Worm (Caenorhabditis elegans) whole organism, mixed stage, embryonic: ENCODE results near the gene tars-1.

Source experiments
- M03D4.4 ChIP-seq: sonication (generic microtip); optimal IDR thresholded peaks from 2 replicates; lab custom pipeline; 2017; ENCODE audit warnings: mild to moderate bottlenecking, missing genetic modification characterization, missing compliant biosample characterization
- blmp-1 ChIP-seq: fragments of 150-350 bp; optimal IDR thresholded peaks from 2 replicates; lab custom pipeline; 2014; ENCODE audit warnings: missing biosample characterization, missing genetic modification characterization
- ceh-39 ChIP-seq: fragments of 150-350 bp; optimal IDR thresholded peaks from 2 replicates; lab custom pipeline; 2014; ENCODE audit warnings: missing biosample characterization, missing genetic modification characterization
- ceh-43 ChIP-seq: fragments of 200-800 bp; sonication (Bioruptor generic); optimal IDR thresholded peaks from 2 replicates; lab custom pipeline; 2018; ENCODE audit warnings: mild to moderate bottlenecking, missing genetic modification characterization, moderate library complexity, missing compliant biosample characterization
- ceh-83 ChIP-seq: fragments of 200-800 bp; sonication (Bioruptor generic); optimal IDR thresholded peaks from 2 replicates; lab custom pipeline; 2018; ENCODE audit warnings: mild to moderate bottlenecking, missing genetic modification characterization, missing compliant biosample characterization
- ces-1 ChIP-seq: fragments of 150-350 bp; optimal IDR thresholded peaks from 2 replicates; lab custom pipeline; 2014; ENCODE audit warnings: missing biosample characterization, missing genetic modification reagents, missing genetic modification characterization
- cnd-1 ChIP-seq: fragments of 200-800 bp; sonication (Bioruptor generic); optimal IDR thresholded peaks from 2 replicates; lab custom pipeline; 2018; ENCODE audit warnings: mild to moderate bottlenecking, missing genetic modification characterization, missing compliant biosample characterization
- drap-1 ChIP-seq: fragments of 200-800 bp; sonication (Bioruptor generic); optimal IDR thresholded peaks from 3 replicates; lab custom pipeline; 2018; ENCODE audit warnings: mild to moderate bottlenecking, missing genetic modification characterization, missing compliant biosample characterization
- elt-1 ChIP-seq: sonication (generic microtip); optimal IDR thresholded peaks from 2 replicates; lab custom pipeline; 2017; ENCODE audit warnings: missing genetic modification characterization, mild to moderate bottlenecking, missing compliant biosample characterization, antibody characterized with exemption, moderate library complexity, borderline replicate concordance; ENCODE audit not compliant: insufficient read depth
- elt-3 ChIP-seq: fragments of 150-350 bp; optimal IDR thresholded peaks from 2 replicates; lab custom pipeline; 2014; ENCODE audit warnings: missing biosample characterization, missing genetic modification characterization
- flh-1 ChIP-seq: fragments of 200-800 bp; sonication (Bioruptor generic); optimal IDR thresholded peaks from 2 replicates; lab custom pipeline; 2018; ENCODE audit warnings: mild to moderate bottlenecking, missing genetic modification characterization, moderate library complexity, missing compliant biosample characterization
- ham-2 ChIP-seq: fragments of 200-800 bp; sonication (Bioruptor generic); optimal IDR thresholded peaks from 2 replicates; lab custom pipeline; 2018; ENCODE audit warnings: mild to moderate bottlenecking, missing genetic modification characterization, missing compliant biosample characterization
- hlh-1 ChIP-seq: fragments of 150-350 bp; optimal IDR thresholded peaks from 2 replicates; lab custom pipeline; 2014; ENCODE audit warnings: missing biosample characterization, missing genetic modification reagents, missing genetic modification characterization
- lin-13 ChIP-seq: fragments of 150-350 bp; optimal IDR thresholded peaks from 2 replicates; lab custom pipeline; 2014; ENCODE audit warnings: missing biosample characterization, missing genetic modification characterization
- lin-32 ChIP-seq: fragments of 200-800 bp; sonication (Bioruptor generic); optimal IDR thresholded peaks from 2 replicates; lab custom pipeline; 2018; ENCODE audit warnings: mild to moderate bottlenecking, missing genetic modification characterization, missing compliant biosample characterization
- lsy-2 ChIP-seq: fragments of 150-350 bp; optimal IDR thresholded peaks from 2 replicates; lab custom pipeline; 2014; ENCODE audit warnings: missing biosample characterization, missing genetic modification characterization
- mab-5 ChIP-seq: fragments of 150-350 bp; optimal IDR thresholded peaks from 2 replicates; lab custom pipeline; 2014; ENCODE audit warnings: missing biosample characterization, missing genetic modification characterization
- mep-1 ChIP-seq: fragments of 150-350 bp; optimal IDR thresholded peaks from 2 replicates; lab custom pipeline; 2017; ENCODE audit warnings: missing biosample characterization, missing genetic modification reagents, missing genetic modification characterization, inconsistent platforms
- mls-2 ChIP-seq: sonication (generic microtip); optimal IDR thresholded peaks from 2 replicates; lab custom pipeline; 2016; ENCODE audit warnings: mild to moderate bottlenecking, missing genetic modification characterization, moderate library complexity, missing compliant biosample characterization
- nhr-12 ChIP-seq: fragments of 150-350 bp; optimal IDR thresholded peaks from 2 replicates; lab custom pipeline; 2014; ENCODE audit warnings: missing biosample characterization, missing genetic modification characterization
- nhr-2 ChIP-seq: fragments of 150-350 bp; optimal IDR thresholded peaks from 2 replicates; lab custom pipeline; 2014; ENCODE audit warnings: missing biosample characterization, missing genetic modification characterization
- nhr-237 ChIP-seq: fragments of 150-350 bp; optimal IDR thresholded peaks from 2 replicates; lab custom pipeline; 2014; ENCODE audit warnings: missing biosample characterization, missing genetic modification characterization
- nhr-28 ChIP-seq: fragments of 150-350 bp; optimal IDR thresholded peaks from 2 replicates; lab custom pipeline; 2014; ENCODE audit warnings: missing biosample characterization, missing genetic modification characterization
- nhr-76 ChIP-seq: sonication (generic microtip); optimal IDR thresholded peaks from 2 replicates; lab custom pipeline; 2017; ENCODE audit warnings: missing biosample characterization, missing genetic modification characterization
- pha-4 ChIP-seq: fragments of 150-350 bp; optimal IDR thresholded peaks from 2 replicates; lab custom pipeline; 2018; ENCODE audit warnings: missing biosample characterization, missing genetic modification reagents, missing genetic modification characterization
- sem-2 ChIP-seq: fragments of 200-800 bp; sonication (Bioruptor generic); optimal IDR thresholded peaks from 2 replicates; lab custom pipeline; 2018; ENCODE audit warnings: mild to moderate bottlenecking, missing genetic modification characterization, missing compliant biosample characterization
- snpc-4 ChIP-seq: fragments of 150-350 bp; optimal IDR thresholded peaks from 2 replicates; lab custom pipeline; 2014; ENCODE audit warnings: missing biosample characterization, missing genetic modification characterization
- sptf-1 ChIP-seq: sonication (generic microtip); optimal IDR thresholded peaks from 2 replicates; lab custom pipeline; 2017; ENCODE audit warnings: mild to moderate bottlenecking, missing genetic modification characterization, moderate library complexity, missing compliant biosample characterization
- tbx-8 ChIP-seq: fragments of 200-800 bp; sonication (Bioruptor generic); optimal IDR thresholded peaks from 2 replicates; lab custom pipeline; 2018; ENCODE audit warnings: mild to moderate bottlenecking, missing genetic modification characterization, moderate library complexity, missing compliant biosample characterization
- unc-120 ChIP-seq: sonication (generic microtip); optimal IDR thresholded peaks from 2 replicates; lab custom pipeline; 2017; ENCODE audit warnings: missing genetic modification characterization, missing compliant biosample characterization; ENCODE audit not compliant: poor library complexity, severe bottlenecking
- unc-39 ChIP-seq: fragments of 150-350 bp; optimal IDR thresholded peaks from 2 replicates; lab custom pipeline; 2014; ENCODE audit warnings: missing biosample characterization, missing genetic modification characterization
- unc-62 ChIP-seq: fragments of 150-350 bp; optimal IDR thresholded peaks from 2 replicates; lab custom pipeline; 2014; ENCODE audit warnings: missing biosample characterization, missing genetic modification reagents, missing genetic modification characterization
- zip-8 ChIP-seq: fragments of 150-350 bp; optimal IDR thresholded peaks from 2 replicates; lab custom pipeline; 2014; ENCODE audit warnings: missing biosample characterization, missing genetic modification characterization
- ztf-11 ChIP-seq: fragments of 150-350 bp; optimal IDR thresholded peaks from 2 replicates; lab custom pipeline; 2014; ENCODE audit warnings: missing biosample characterization, missing genetic modification characterization

Gene tars-1

DNA sequence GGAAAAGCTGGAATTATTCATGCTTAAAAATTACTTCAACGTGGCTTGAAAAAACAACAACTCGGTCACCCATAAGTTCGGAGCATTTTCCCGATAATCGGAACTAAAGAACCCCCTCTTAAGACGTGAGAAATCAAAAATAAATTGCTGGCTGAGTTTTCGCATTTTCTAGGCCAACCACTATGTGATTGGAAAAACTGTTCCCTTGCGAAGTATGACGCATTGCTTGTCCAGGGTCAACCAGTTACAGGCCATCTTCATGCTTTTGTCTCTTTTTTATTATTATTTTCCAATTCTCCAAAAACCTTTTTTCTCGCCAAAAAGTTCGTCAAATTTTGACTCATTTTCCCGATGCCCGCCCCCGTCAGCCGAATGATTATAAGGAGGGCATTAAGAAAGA, 24.6 kb upstream of the tars-1 start, which contains the start of gene F13D12.3:
TSS of gene F13D12.3 (plus strand) at position 301 of the 400 bp plus-strand sequence.
- TF ChIP-seq snpc-4 (tag; lab: Kevin White, UChicago) (no peak), mep-1 (no peak), pha-4 (no peak)

DNA sequence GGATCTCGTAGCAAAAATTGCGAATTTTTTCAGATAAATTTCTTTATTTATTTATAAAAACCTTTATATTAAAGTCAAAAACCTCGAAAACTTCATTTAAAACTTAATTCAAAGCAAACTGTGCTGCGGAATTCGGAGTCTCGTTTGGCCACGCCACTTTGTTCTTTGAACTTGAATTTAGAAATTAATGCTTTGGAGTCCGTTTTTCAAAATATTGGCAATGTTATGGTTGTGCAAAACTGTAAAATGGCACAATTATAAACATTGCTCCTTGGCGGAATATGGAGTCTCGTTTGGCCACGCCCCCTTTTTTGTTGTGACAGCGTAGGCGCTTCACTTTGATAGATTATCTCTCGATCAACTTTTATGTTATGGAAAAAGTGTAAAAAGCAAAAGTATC, 24.1 kb upstream of the tars-1 start:
- TF ChIP-seq sem-2 (GFP tag; lab: Kevin White, UChicago) (no peak), nhr-12 (tag; lab: Kevin White, UChicago) (no peak), blmp-1 (no peak), lin-32 (GFP tag; lab: Kevin White, UChicago) (no peak), flh-1 (GFP tag; lab: Kevin White, UChicago) (no peak), sptf-1 (tag; lab: Kevin White, UChicago) (no peak), hlh-1 (no peak), lin-13 (tag; lab: Kevin White, UChicago) (no peak), nhr-2 (tag; lab: Kevin White, UChicago) (no peak), unc-39 (no peak), nhr-28 (tag; lab: Kevin White, UChicago) (no peak), nhr-76 (tag; lab: Kevin White, UChicago) (no peak), unc-62 (GFP tag; lab: Kevin White, UChicago) (no peak), ces-1 (no peak), ztf-11 (no peak), tbx-8 (GFP tag; lab: Kevin White, UChicago) (no peak), ham-2 (GFP tag; lab: Kevin White, UChicago) (no peak), elt-3 (no peak), M03D4.4 (no peak)

DNA sequence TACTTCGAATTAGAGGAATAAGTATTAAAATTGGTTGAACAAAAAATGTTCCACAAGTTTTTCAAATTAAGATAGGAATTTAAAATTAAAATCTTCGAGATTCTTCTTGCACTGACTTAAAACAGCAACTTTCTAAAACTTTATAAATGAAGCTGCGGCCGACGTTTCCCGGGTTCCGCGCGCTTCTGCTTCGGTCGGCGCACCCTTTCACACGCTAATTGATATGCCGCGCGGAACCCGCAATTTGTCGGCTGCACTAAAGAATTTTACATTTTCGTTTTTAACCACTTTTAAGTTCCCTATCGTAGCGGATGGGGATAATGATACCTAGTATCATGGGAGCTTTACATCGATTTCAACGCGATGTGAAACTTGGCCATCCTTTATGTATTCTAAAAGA, 19.3 kb upstream of the tars-1 start:
- TF ChIP-seq nhr-76 (tag; lab: Kevin White, UChicago) (no peak), lsy-2 (tag; lab: Kevin White, UChicago) (no peak), nhr-28 (tag; lab: Kevin White, UChicago) (no peak), ham-2 (GFP tag; lab: Kevin White, UChicago) (no peak), ceh-39 (tag; lab: Kevin White, UChicago) (no peak), lin-13 (tag; lab: Kevin White, UChicago) (no peak)

DNA sequence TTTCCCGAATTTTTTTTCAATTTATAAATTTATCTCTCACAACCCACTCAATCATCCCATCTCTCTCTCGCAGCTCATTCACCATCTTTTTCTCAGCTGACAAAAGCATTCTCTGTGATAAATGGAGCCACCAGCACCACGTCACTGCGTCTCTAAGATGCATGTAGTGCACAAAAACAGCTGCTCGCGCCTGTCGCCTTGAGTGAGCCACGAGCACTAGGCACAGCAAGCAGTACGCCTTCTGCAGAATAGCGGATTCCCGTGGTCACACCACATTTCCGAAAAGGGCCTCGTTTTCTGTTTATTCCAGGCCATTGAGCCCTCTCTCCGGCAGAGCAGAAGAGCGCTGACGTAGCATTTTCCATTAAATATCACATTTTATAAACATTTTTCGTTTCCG, 18.1 kb upstream of the tars-1 start, which contains the start of gene F13D12.10:
TSS of gene F13D12.10 (plus strand) at position 231 of the 400 bp plus-strand sequence.
- TF ChIP-seq drap-1 (GFP tag; lab: Kevin White, UChicago) (no peak), hlh-1 (peak; percentile 95), tbx-8 (GFP tag; lab: Kevin White, UChicago) (no peak), unc-120 (tag; lab: Kevin White, UChicago) (peak; percentile 7)

DNA sequence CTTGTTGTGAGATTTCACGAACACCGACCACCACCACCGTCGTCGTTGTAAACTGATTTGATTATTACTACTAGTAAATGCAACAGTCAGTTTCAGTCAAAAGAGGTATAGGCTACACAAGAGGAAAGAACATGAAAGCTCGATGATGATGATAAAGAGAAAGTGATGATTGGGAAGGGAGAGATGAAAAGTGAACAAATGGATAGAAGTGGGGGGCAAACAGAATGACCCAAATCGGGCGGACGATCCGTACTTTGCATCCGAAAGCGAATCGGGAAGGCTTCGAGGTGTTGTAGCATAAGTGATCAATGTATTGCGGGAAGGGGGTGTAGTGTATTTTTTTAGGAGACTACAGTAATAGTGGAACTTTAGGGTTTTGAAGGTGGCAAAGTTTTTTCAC, 15.3 kb upstream of the tars-1 start:
- TF ChIP-seq blmp-1 (peak; percentile 52), lin-32 (GFP tag; lab: Kevin White, UChicago) (no peak)
- TF ChIP-seq, all 35 proteins: peak for 1

DNA sequence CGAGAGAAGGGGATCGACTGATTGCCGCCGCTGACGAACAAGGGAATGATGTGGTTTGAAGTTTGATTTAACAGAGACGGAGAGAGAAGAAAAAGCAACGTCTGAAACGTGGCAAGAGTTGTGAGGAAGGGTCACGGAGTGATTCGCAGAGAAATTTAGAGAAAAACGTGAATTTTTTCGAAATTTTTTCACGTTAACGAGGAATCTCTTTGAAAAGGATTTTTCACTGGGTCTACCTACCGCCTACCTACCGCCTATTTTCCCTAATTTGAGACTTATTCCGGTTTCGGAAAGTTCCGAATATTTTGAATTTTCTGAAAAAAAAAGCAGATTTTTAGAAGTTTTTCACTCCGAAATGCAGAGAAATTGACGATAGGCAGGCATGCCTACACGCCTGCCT, 14.0 kb upstream of the tars-1 start, which contains the start of gene fcmt-1:
TSS of gene fcmt-1 (minus strand) at position 101 of the 400 bp plus-strand sequence.
- no peak for TF ChIP-seq cnd-1 (tag; lab: Kevin White, UChicago)
- TF ChIP-seq nhr-28 (tag; lab: Kevin White, UChicago), result no peak
- no peak for TF ChIP-seq zip-8
- TF ChIP-seq unc-39, result no peak
- TF ChIP-seq nhr-237 (tag; lab: Kevin White, UChicago), result no peak
- TF ChIP-seq hlh-1, result no peak
- no peak for TF ChIP-seq mab-5
- TF ChIP-seq elt-1 (tag; lab: Kevin White, UChicago), result no peak
- no peak for TF ChIP-seq sptf-1 (tag; lab: Kevin White, UChicago)
- no peak for TF ChIP-seq unc-62 (GFP tag; lab: Kevin White, UChicago)
- TF ChIP-seq elt-3, result no peak
- no peak for TF ChIP-seq ceh-83 (GFP tag; lab: Kevin White, UChicago)
- TF ChIP-seq lsy-2 (tag; lab: Kevin White, UChicago), result no peak
- no peak for TF ChIP-seq mls-2
- no peak for TF ChIP-seq ztf-11
- TF ChIP-seq blmp-1, result no peak
- no peak for TF ChIP-seq ceh-43
- TF ChIP-seq lin-13 (tag; lab: Kevin White, UChicago), result no peak
- TF ChIP-seq snpc-4 (tag; lab: Kevin White, UChicago), result no peak
- TF ChIP-seq, all 35 proteins: peak for 0
